Worm (Caenorhabditis elegans) whole organism, late embryonic: Measurements from ENCODE around the gene sqv-8.

ENCODE experiments used
- K02D7.2 ChIP-seq: sonication (generic microtip); optimal IDR thresholded peaks from 2 replicates; lab custom pipeline; 2017; ENCODE audit warnings: mild to moderate bottlenecking, missing genetic modification characterization, missing compliant biosample characterization
- K09A11.1 ChIP-seq: sonication (generic microtip); optimal IDR thresholded peaks from 2 replicates; lab custom pipeline; 2017; ENCODE audit warnings: antibody characterized with exemption, mild to moderate bottlenecking, missing genetic modification characterization, missing compliant biosample characterization; ENCODE audit not compliant: insufficient read depth
- ahr-1 ChIP-seq: sonication (generic microtip); optimal IDR thresholded peaks from 2 replicates; lab custom pipeline; 2016; ENCODE audit warnings: missing genetic modification characterization, missing compliant biosample characterization
- ceh-19 ChIP-seq: fragments of 200-800 bp; sonication (Bioruptor generic); optimal IDR thresholded peaks from 2 replicates; lab custom pipeline; 2018; ENCODE audit warnings: mild to moderate bottlenecking, missing genetic modification characterization, missing compliant biosample characterization
- ceh-30 ChIP-seq: fragments of 150-350 bp; optimal IDR thresholded peaks from 2 replicates; lab custom pipeline; 2014; ENCODE audit warnings: missing biosample characterization, missing genetic modification characterization
- ceh-48 ChIP-seq: sonication (generic microtip); optimal IDR thresholded peaks from 2 replicates; lab custom pipeline; 2016; ENCODE audit warnings: missing genetic modification characterization, inconsistent platforms, missing compliant biosample characterization
- ceh-9 ChIP-seq: sonication (generic microtip); optimal IDR thresholded peaks from 2 replicates; lab custom pipeline; 2016; ENCODE audit warnings: mild to moderate bottlenecking, missing genetic modification characterization, inconsistent platforms, missing compliant biosample characterization
- dve-1 ChIP-seq: sonication (generic microtip); optimal IDR thresholded peaks from 2 replicates; lab custom pipeline; 2017; ENCODE audit warnings: antibody characterized with exemption, mild to moderate bottlenecking, missing genetic modification characterization, missing compliant biosample characterization
- elt-2 ChIP-seq: sonication (generic microtip); optimal IDR thresholded peaks from 2 replicates; lab custom pipeline; 2016; ENCODE audit warnings: missing genetic modification reagents, missing genetic modification characterization, missing compliant biosample characterization
- fax-1 ChIP-seq: sonication (generic microtip); optimal IDR thresholded peaks from 2 replicates; lab custom pipeline; 2016; ENCODE audit warnings: missing genotype, missing genetic modification characterization, missing compliant biosample characterization
- fkh-6 ChIP-seq: sonication (generic microtip); optimal IDR thresholded peaks from 2 replicates; lab custom pipeline; 2016; ENCODE audit warnings: missing genetic modification characterization, missing compliant biosample characterization
- hlh-15 ChIP-seq: sonication (generic microtip); optimal IDR thresholded peaks from 2 replicates; lab custom pipeline; 2016; ENCODE audit warnings: missing genetic modification characterization, missing compliant biosample characterization
- hlh-6 ChIP-seq: sonication (generic microtip); optimal IDR thresholded peaks from 2 replicates; lab custom pipeline; 2016; ENCODE audit warnings: missing genotype, missing genetic modification characterization, missing compliant biosample characterization
- lim-6 ChIP-seq: sonication (generic microtip); optimal IDR thresholded peaks from 2 replicates; lab custom pipeline; 2016; ENCODE audit warnings: missing genetic modification characterization, missing compliant biosample characterization
- lin-11 ChIP-seq: fragments of 200-800 bp; sonication (Bioruptor generic); optimal IDR thresholded peaks from 2 replicates; lab custom pipeline; 2018; ENCODE audit warnings: mild to moderate bottlenecking, missing genetic modification characterization, missing compliant biosample characterization
- madf-2 ChIP-seq: sonication (generic microtip); optimal IDR thresholded peaks from 2 replicates; lab custom pipeline; 2017; ENCODE audit warnings: missing genetic modification characterization, missing compliant biosample characterization
- mec-3 ChIP-seq: sonication (generic microtip); optimal IDR thresholded peaks from 2 replicates; lab custom pipeline; 2016; ENCODE audit warnings: borderline replicate concordance, missing genetic modification characterization, missing compliant biosample characterization
- nfya-1 ChIP-seq: sonication (generic microtip); optimal IDR thresholded peaks from 2 replicates; lab custom pipeline; 2017; ENCODE audit warnings: missing genetic modification characterization, mild to moderate bottlenecking, missing compliant biosample characterization, antibody characterized with exemption, moderate library complexity
- nhr-232 ChIP-seq: sonication (generic microtip); optimal IDR thresholded peaks from 2 replicates; lab custom pipeline; 2016; ENCODE audit warnings: missing genetic modification characterization, missing compliant biosample characterization
- npax-4 ChIP-seq: sonication (generic microtip); optimal IDR thresholded peaks from 2 replicates; lab custom pipeline; 2016; ENCODE audit warnings: missing genetic modification characterization, missing compliant biosample characterization
- pat-9 ChIP-seq: fragments of 200-800 bp; sonication (Bioruptor generic); optimal IDR thresholded peaks from 2 replicates; lab custom pipeline; 2018; ENCODE audit warnings: mild to moderate bottlenecking, missing genetic modification characterization, moderate library complexity, missing compliant biosample characterization
- pax-1 ChIP-seq: fragments of 150-350 bp; optimal IDR thresholded peaks from 2 replicates; lab custom pipeline; 2014; ENCODE audit warnings: missing biosample characterization, missing genetic modification characterization
- pqm-1 ChIP-seq: sonication (generic microtip); optimal IDR thresholded peaks from 2 replicates; lab custom pipeline; 2016; ENCODE audit warnings: missing genetic modification characterization, missing compliant biosample characterization
- sox-2 ChIP-seq: fragments of 200-800 bp; sonication (Bioruptor generic); IDR thresholded peaks from 2 replicates; pipeline ENCODE4 v1.3.6; 2022; ENCODE audit warnings: missing genetic modification reagents, missing genetic modification characterization, missing compliant biosample characterization
- sox-4 ChIP-seq: sonication (generic microtip); optimal IDR thresholded peaks from 2 replicates; lab custom pipeline; 2017; ENCODE audit warnings: mild to moderate bottlenecking, missing genetic modification characterization, inconsistent platforms, missing compliant biosample characterization
- syd-9 ChIP-seq: sonication (generic microtip); optimal IDR thresholded peaks from 2 replicates; lab custom pipeline; 2016; ENCODE audit warnings: mild to moderate bottlenecking, missing genetic modification characterization, moderate library complexity, missing compliant biosample characterization
- tbx-2 ChIP-seq: sonication (generic microtip); optimal IDR thresholded peaks from 2 replicates; lab custom pipeline; 2016; ENCODE audit warnings: missing genetic modification characterization, missing compliant biosample characterization
- tbx-7 ChIP-seq: sonication (generic microtip); optimal IDR thresholded peaks from 2 replicates; lab custom pipeline; 2016; ENCODE audit warnings: missing genotype, missing genetic modification characterization, missing compliant biosample characterization
- ttx-3 ChIP-seq: sonication (generic microtip); optimal IDR thresholded peaks from 2 replicates; lab custom pipeline; 2016; ENCODE audit warnings: missing genetic modification reagents, missing genetic modification characterization, missing compliant biosample characterization
- unc-55 ChIP-seq: sonication (generic microtip); optimal IDR thresholded peaks from 2 replicates; lab custom pipeline; 2017; ENCODE audit warnings: missing biosample characterization, missing genetic modification reagents, missing genetic modification characterization
- unc-86 ChIP-seq: sonication (generic microtip); optimal IDR thresholded peaks from 2 replicates; lab custom pipeline; 2016; ENCODE audit warnings: missing genetic modification characterization, missing compliant biosample characterization
- zip-5 ChIP-seq: sonication (generic microtip); optimal IDR thresholded peaks from 2 replicates; lab custom pipeline; 2016; ENCODE audit warnings: missing genetic modification characterization, missing compliant biosample characterization
- ztf-16 ChIP-seq: sonication (generic microtip); optimal IDR thresholded peaks from 2 replicates; lab custom pipeline; 2017; ENCODE audit warnings: missing genetic modification characterization, missing compliant biosample characterization

The sqv-8 gene

DNA sequence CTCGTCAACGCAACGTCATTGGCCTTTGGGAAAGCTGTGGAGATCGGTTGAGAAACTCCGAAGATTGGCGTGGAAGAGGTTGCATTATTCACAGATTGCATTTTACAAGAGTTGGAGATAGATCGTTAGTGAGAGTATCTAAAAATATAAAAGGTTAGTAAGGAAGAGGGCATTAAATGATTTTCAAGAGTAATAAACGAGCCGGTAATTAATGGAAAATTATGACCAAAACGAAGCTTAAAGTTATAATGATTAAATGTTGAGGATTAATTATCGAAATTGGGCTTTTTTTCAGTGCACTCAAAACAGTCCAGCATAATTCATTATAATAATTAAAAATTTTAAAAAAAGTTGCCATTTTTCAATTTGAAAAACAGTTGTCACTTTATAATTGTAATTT, 37.5 kb upstream of the sqv-8 start, which contains the start of gene pap-2:
Gene pap-2, minus strand, starts transcription at position 101 of the 400 bp plus-strand sequence.
- TF ChIP-seq lim-6 (tag; lab: Kevin White, UChicago) (no peak), ceh-30 (tag; lab: Kevin White, UChicago) (no peak), pat-9 (no peak), pqm-1 (tag; lab: Kevin White, UChicago) (no peak), tbx-7 (tag; lab: Kevin White, UChicago) (no peak), pax-1 (tag; lab: Kevin White, UChicago) (no peak), fkh-6 (tag; lab: Kevin White, UChicago) (no peak), syd-9 (tag; lab: Kevin White, UChicago) (no peak)
- TF ChIP-seq, all 69 proteins: peak for 0

DNA sequence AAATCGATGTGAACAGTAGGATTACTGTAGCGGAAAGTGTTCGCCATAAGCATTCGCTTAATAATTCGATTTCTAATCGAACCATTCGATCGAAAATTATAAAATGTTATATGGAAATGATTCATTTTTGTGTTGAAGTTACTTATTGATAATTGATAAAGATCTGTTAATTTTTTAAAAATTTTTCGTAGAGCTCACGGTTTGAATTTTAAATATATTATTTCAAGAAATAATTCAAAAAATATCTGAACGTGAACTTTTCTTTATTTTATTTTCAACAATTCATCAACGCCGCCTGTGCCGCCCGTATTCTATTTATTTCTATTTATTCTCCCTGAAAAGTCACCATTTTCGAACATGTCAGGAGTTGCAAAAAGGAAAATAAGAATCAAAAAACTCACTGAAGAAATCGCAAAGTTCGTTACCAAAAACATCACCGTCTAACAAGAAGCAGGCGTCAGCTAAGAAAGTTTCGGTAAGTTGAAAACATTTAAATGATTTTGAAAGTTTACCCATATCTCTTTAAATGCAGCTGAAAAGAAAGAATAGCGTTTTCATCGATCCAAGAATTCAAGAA, 35.3 kb upstream of the sqv-8 start, which contains the start of the genes T15H9.5 and T15H9.4:
Gene T15H9.5, minus strand, starts transcription at position 101 of the 577 bp plus-strand sequence.
Gene T15H9.4, plus strand, starts transcription at position 527 of the 577 bp plus-strand sequence.
- TF ChIP-seq mec-3 (tag; lab: Kevin White, UChicago) (no peak), hlh-15 (tag; lab: Kevin White, UChicago) (no peak), ceh-9 (tag; lab: Kevin White, UChicago) (no peak), pat-9 (no peak), dve-1 (tag; lab: Kevin White, UChicago) (no peak), elt-2 (tag; lab: Kevin White, UChicago) (no peak), sox-2 (GFP tag; lab: Robert Waterston, UW) (no peak), fkh-6 (tag; lab: Kevin White, UChicago) (no peak), ceh-48 (no peak), lim-6 (tag; lab: Kevin White, UChicago) (no peak)

DNA sequence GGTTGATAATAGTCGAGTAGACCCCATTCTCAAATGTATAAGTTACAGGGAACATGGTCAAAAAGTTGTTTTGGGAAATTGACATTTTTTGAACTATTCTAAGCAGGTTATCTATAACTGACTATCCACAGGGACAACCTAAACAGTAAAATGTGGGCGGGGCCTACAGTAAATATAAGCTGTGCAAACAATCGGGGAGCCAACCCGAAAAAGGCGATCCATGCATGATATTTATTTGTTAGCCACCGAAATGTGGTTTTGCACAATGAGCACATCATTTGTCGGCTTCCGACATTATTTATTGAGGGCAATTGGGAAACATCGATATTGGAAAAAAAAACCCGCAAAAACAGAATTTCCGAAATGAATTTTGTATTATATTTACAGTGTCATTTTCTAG, 32.0 kb upstream of the sqv-8 start, which contains the start of gene hlh-6:
Gene hlh-6, minus strand, starts transcription at position 101 of the 400 bp plus-strand sequence.
- TF ChIP-seq tbx-2 (tag; lab: Kevin White, UChicago) (no peak), madf-2 (tag; lab: Kevin White, UChicago) (no peak), elt-2 (tag; lab: Kevin White, UChicago) (no peak), zip-5 (tag; lab: Kevin White, UChicago) (no peak), K02D7.2 (tag; lab: Kevin White, UChicago) (no peak), lin-11 (tag; lab: Kevin White, UChicago) (no peak), lim-6 (tag; lab: Kevin White, UChicago) (no peak), npax-4 (tag; lab: Kevin White, UChicago) (no peak), ttx-3 (tag; lab: Kevin White, UChicago) (no peak), ahr-1 (no peak), ztf-16 (tag; lab: Kevin White, UChicago) (no peak), hlh-6 (no peak), nfya-1 (tag; lab: Kevin White, UChicago) (no peak), unc-86 (no peak), ceh-19 (GFP tag; lab: Kevin White, UChicago) (no peak), sox-4 (no peak), fkh-6 (tag; lab: Kevin White, UChicago) (no peak), nhr-232 (tag; lab: Kevin White, UChicago) (no peak), ceh-9 (tag; lab: Kevin White, UChicago) (no peak), fax-1 (no peak)

DNA sequence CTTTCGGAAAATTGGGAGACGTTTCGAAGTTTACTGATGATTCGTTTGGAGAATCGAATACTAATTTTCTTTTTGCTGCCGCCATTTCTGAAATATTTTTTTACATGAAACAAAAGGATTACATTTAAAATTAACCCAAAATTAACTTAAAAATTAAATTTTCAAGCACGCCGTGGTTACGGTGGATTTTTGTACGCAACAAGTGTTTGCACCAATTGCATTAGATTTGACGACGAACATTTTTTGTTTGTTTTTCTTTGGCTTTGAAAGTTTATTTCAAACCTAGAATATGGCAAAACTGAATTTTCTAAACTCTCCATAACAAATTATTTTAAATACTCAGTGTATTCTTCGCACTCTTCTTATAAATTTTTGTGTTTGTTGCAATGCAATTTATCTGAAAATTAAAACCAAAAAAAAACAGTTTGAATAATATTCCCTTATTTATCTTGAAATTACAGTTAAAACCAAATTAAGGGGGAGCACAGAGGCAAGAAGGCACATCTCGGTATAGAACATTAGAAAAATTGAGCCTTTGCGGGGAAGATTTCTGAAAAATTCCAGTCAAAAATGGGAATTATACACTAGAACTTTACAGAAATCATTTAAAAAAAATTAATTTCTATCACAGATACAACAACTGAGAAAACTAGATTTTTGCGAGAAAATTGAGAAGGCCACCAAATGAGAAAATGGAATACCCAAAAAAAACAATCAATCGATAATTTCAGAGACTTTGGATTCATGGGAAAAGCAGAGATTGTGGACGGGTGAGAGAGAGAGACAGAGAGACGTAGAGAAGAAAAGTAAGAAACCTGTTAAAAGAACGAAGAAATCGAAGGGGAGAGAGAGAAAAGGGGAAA, 29.5 kb upstream of the sqv-8 start, which contains the start of gene hal-3:
Gene hal-3, minus strand, starts transcription at position 87 of the 863 bp plus-strand sequence.
- no peak for TF ChIP-seq K09A11.1 (tag; lab: Kevin White, UChicago)
- TF ChIP-seq fkh-6 (tag; lab: Kevin White, UChicago) = no peak
- no peak for TF ChIP-seq unc-55 (GFP tag; lab: Kevin White, UChicago)
- no peak for TF ChIP-seq ztf-16 (tag; lab: Kevin White, UChicago)
- TF ChIP-seq syd-9 (tag; lab: Kevin White, UChicago) = no peak
- no peak for TF ChIP-seq ceh-30 (tag; lab: Kevin White, UChicago)
- TF ChIP-seq pat-9 = no peak
